Worm (Caenorhabditis elegans) whole organism, L1 larva: ENCODE results near the gene pals-19.

ENCODE experiments used
- alr-1 ChIP-seq: fragments of 200-800 bp; sonication (Bioruptor generic); optimal IDR thresholded peaks from 2 replicates; lab custom pipeline; 2018; ENCODE audit warnings: borderline replicate concordance, mild to moderate bottlenecking, missing genetic modification characterization, missing compliant biosample characterization
- egl-27 ChIP-seq, 2 experiments: fragments of 150-350 bp in 1 of 2; sonication (generic microtip); optimal IDR thresholded peaks; 3 replicates each; lab custom pipeline; 2017 to 2018; ENCODE audit warnings: missing biosample characterization in 2 of 2, missing genetic modification characterization in 2 of 2, missing genetic modification reagents in 2 of 2
- fkh-10 ChIP-seq: sonication (generic microtip); optimal IDR thresholded peaks from 2 replicates; lab custom pipeline; 2017; ENCODE audit warnings: missing biosample characterization, missing genetic modification reagents, missing genetic modification characterization
- fkh-4 ChIP-seq: sonication (generic microtip); optimal IDR thresholded peaks from 2 replicates; lab custom pipeline; 2016; ENCODE audit warnings: missing compliant biosample characterization, missing genetic modification characterization, borderline replicate concordance
- nhr-12 ChIP-seq: sonication (generic microtip); optimal IDR thresholded peaks from 2 replicates; lab custom pipeline; 2017; ENCODE audit warnings: missing biosample characterization, missing genetic modification characterization
- nhr-77 ChIP-seq: fragments of 150-350 bp; optimal IDR thresholded peaks from 2 replicates; lab custom pipeline; 2014; ENCODE audit warnings: missing biosample characterization, missing genetic modification characterization
- pqm-1 ChIP-seq: sonication (generic microtip); optimal IDR thresholded peaks from 3 replicates; lab custom pipeline; 2017; ENCODE audit warnings: missing biosample characterization, missing genetic modification characterization
- snpc-4 ChIP-seq: fragments of 150-350 bp; optimal IDR thresholded peaks from 2 replicates; lab custom pipeline; 2014; ENCODE audit warnings: missing biosample characterization, missing genetic modification characterization
- sptf-1 ChIP-seq: fragments of 150-350 bp; optimal IDR thresholded peaks from 2 replicates; lab custom pipeline; 2014; ENCODE audit warnings: missing biosample characterization, missing genetic modification characterization
- ztf-4 ChIP-seq: fragments of 150-350 bp; optimal IDR thresholded peaks from 2 replicates; lab custom pipeline; 2014; ENCODE audit warnings: missing biosample characterization, missing genetic modification characterization

DNA sequence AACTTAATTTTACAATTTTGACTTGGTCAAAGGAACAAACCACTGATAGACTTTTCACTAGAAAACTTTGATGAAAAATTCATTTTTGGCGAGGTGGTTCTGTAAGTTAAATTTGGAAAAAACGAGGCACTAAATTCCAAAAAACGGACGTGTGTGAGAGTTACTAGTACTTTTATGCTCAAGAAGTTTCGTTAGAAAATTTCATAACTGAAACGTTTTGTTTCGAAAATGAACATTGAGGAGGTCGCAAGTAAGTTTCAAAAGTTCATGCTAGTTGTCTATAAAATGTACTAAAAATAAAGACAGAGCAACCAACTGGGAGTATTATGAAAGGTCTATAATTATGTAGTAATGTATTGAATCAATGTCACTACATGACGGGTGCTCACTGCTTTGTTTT lies 10.0 kb upstream of the pals-19 start, which contains the start of gene pals-17:
- TF ChIP-seq sptf-1 (tag; lab: Kevin White, UChicago) (no peak), nhr-77 (tag; lab: Kevin White, UChicago) (no peak), alr-1 (tag; lab: Kevin White, UChicago) (no peak), fkh-4 (tag; lab: Kevin White, UChicago) (no peak), egl-27 (tag; optimal IDR thresholded peaks at IDR 0.05; lab: Kevin White, UChicago) (no peak), snpc-4 (tag; lab: Kevin White, UChicago) (no peak), pqm-1 (no peak), ztf-4 (tag; lab: Kevin White, UChicago) (no peak), fkh-10 (GFP tag; lab: Kevin White, UChicago) (no peak), nhr-12 (tag; lab: Kevin White, UChicago) (no peak)
